Fruit fly (Drosophila melanogaster) whole organism, embryonic: Measurements from ENCODE around the gene CG11891.

Experiments used
- CG11560 ChIP-seq: fragments of 200-800 bp; sonication (Bioruptor generic); IDR thresholded peaks from 3 replicates; pipeline ENCODE4 v1.3.6; 2022; ENCODE audit warnings: missing biosample characterization, missing genetic modification characterization
- CG1233 ChIP-seq: fragments of 200-800 bp; sonication (Bioruptor generic); optimal IDR thresholded peaks from 4 replicates; lab custom pipeline; 2018; ENCODE audit warnings: missing biosample characterization, mild to moderate bottlenecking, missing genetic modification characterization
- CG12769 ChIP-seq: fragments of 200-800 bp; sonication (Bioruptor generic); optimal IDR thresholded peaks from 2 replicates; lab custom pipeline; 2019; ENCODE audit warnings: missing biosample characterization, mild to moderate bottlenecking, missing genetic modification characterization, moderate library complexity
- CG13296 ChIP-seq: fragments of 200-800 bp; sonication (Bioruptor generic); optimal IDR thresholded peaks from 3 replicates; lab custom pipeline; 2018; ENCODE audit warnings: missing biosample characterization, mild to moderate bottlenecking, missing genetic modification characterization
- CG15514 ChIP-seq: fragments of 200-800 bp; sonication (Bioruptor generic); optimal IDR thresholded peaks from 3 replicates; lab custom pipeline; 2017; ENCODE audit warnings: missing biosample characterization, missing genetic modification characterization, mild to moderate bottlenecking, moderate library complexity, missing genetic modification reagents
- CG16815 ChIP-seq: fragments of 200-800 bp; sonication (Bioruptor generic); optimal IDR thresholded peaks from 3 replicates; lab custom pipeline; 2017; ENCODE audit warnings: missing biosample characterization, mild to moderate bottlenecking, missing genetic modification characterization
- CG17186 ChIP-seq: fragments of 200-800 bp; sonication (Bioruptor generic); optimal IDR thresholded peaks from 3 replicates; lab custom pipeline; 2017; ENCODE audit warnings: missing biosample characterization, missing genetic modification reagents, missing genetic modification characterization
- CG18619 ChIP-seq: fragments of 200-800 bp; sonication (Bioruptor generic); optimal IDR thresholded peaks from 3 replicates; lab custom pipeline; 2017; ENCODE audit warnings: missing biosample characterization, mild to moderate bottlenecking, missing genetic modification characterization
- CG3281 ChIP-seq: fragments of 200-800 bp; sonication (Bioruptor generic); optimal IDR thresholded peaks from 3 replicates; lab custom pipeline; 2017; ENCODE audit warnings: missing biosample characterization, mild to moderate bottlenecking, missing genetic modification characterization
- CG34376 ChIP-seq: fragments of 200-800 bp; sonication (Bioruptor generic); optimal IDR thresholded peaks from 2 replicates; lab custom pipeline; 2018; ENCODE audit warnings: missing biosample characterization, mild to moderate bottlenecking, missing genetic modification characterization
- CG6791 ChIP-seq: fragments of 200-800 bp; sonication (Bioruptor generic); IDR thresholded peaks from 3 replicates; pipeline ENCODE4 v1.3.6; 2022; ENCODE audit warnings: missing biosample characterization, missing genetic modification characterization; ENCODE audit not compliant: partially characterized antibody
- CG7839 ChIP-seq: fragments of 200-800 bp; sonication (Bioruptor generic); optimal IDR thresholded peaks from 3 replicates; lab custom pipeline; 2018; ENCODE audit warnings: missing biosample characterization, mild to moderate bottlenecking, missing genetic modification characterization, moderate library complexity
- CG7987 ChIP-seq: fragments of 200-800 bp; sonication (Bioruptor generic); optimal IDR thresholded peaks from 2 replicates; lab custom pipeline; 2018; ENCODE audit warnings: missing biosample characterization, mild to moderate bottlenecking, missing genetic modification characterization, moderate library complexity
- CG9437 ChIP-seq: fragments of 200-800 bp; sonication (Bioruptor generic); optimal IDR thresholded peaks from 2 replicates; lab custom pipeline; 2018; ENCODE audit warnings: missing biosample characterization, mild to moderate bottlenecking, missing genetic modification characterization
- CTCF ChIP-seq: fragments of 200-800 bp; sonication (Bioruptor generic); optimal IDR thresholded peaks from 2 replicates; lab custom pipeline; 2017; ENCODE audit warnings: missing biosample characterization, mild to moderate bottlenecking, missing genetic modification characterization, moderate library complexity
- CkIIα-i1 ChIP-seq: fragments of 200-800 bp; sonication (Bioruptor generic); IDR thresholded peaks from 2 replicates; pipeline ENCODE4 v1.3.6; 2022; ENCODE audit warnings: missing biosample characterization, missing genetic modification characterization
- Dip2 ChIP-seq: fragments of 200-800 bp; sonication (Bioruptor generic); IDR thresholded peaks from 2 replicates; pipeline ENCODE4 v1.3.6; 2022; ENCODE audit warnings: missing biosample characterization, missing genetic modification characterization
- Dp ChIP-seq: fragments of 200-800 bp; sonication (Bioruptor generic); optimal IDR thresholded peaks from 2 replicates; lab custom pipeline; 2018; ENCODE audit warnings: missing biosample characterization, mild to moderate bottlenecking, missing genetic modification characterization, moderate library complexity
- E2f2 ChIP-seq: fragments of 200-800 bp; sonication (Bioruptor generic); IDR thresholded peaks from 2 replicates; pipeline ENCODE4 v1.3.6; 2022; ENCODE audit warnings: missing biosample characterization, missing genetic modification characterization
- Ets65A ChIP-seq: fragments of 200-800 bp; sonication (Bioruptor generic); peaks from one replicate; lab custom pipeline; 2016; ENCODE audit warnings: missing biosample characterization, missing genetic modification characterization
- Ets97D ChIP-seq: fragments of 200-800 bp; sonication (Bioruptor generic); optimal IDR thresholded peaks from 3 replicates; lab custom pipeline; 2016; ENCODE audit warnings: missing biosample characterization, missing genetic modification characterization
- H2.0 ChIP-seq: fragments of 200-800 bp; sonication (Bioruptor generic); IDR thresholded peaks from 2 replicates; pipeline ENCODE4 v1.3.6; 2022; ENCODE audit warnings: missing biosample characterization, missing genetic modification characterization
- MTF-1 ChIP-seq: fragments of 200-800 bp; sonication (Bioruptor generic); optimal IDR thresholded peaks from 2 replicates; lab custom pipeline; 2018; ENCODE audit warnings: missing biosample characterization, mild to moderate bottlenecking, missing genetic modification characterization, borderline replicate concordance
- Mad ChIP-seq: fragments of 200-800 bp; sonication (Bioruptor generic); optimal IDR thresholded peaks from 2 replicates; lab custom pipeline; 2016; ENCODE audit warnings: missing biosample characterization, missing genetic modification characterization
- Med ChIP-seq: fragments of 200-800 bp; sonication (Bioruptor generic); peaks from one replicate; lab custom pipeline; 2016; ENCODE audit warnings: missing biosample characterization, missing genetic modification characterization, mild to moderate bottlenecking, inconsistent platforms, moderate library complexity
- Meics ChIP-seq: fragments of 200-800 bp; sonication (Bioruptor generic); optimal IDR thresholded peaks from 2 replicates; lab custom pipeline; 2017; ENCODE audit warnings: missing biosample characterization, mild to moderate bottlenecking, missing genetic modification characterization
- NC2β ChIP-seq: fragments of 200-800 bp; sonication (Bioruptor generic); optimal IDR thresholded peaks from 2 replicates; lab custom pipeline; 2016; ENCODE audit warnings: missing biosample characterization, missing genetic modification characterization
- Vsx1 ChIP-seq: fragments of 200-800 bp; sonication (Bioruptor generic); optimal IDR thresholded peaks from 2 replicates; lab custom pipeline; 2017; ENCODE audit warnings: missing biosample characterization, mild to moderate bottlenecking, missing genetic modification characterization, missing genetic modification reagents
- ab ChIP-seq: fragments of 200-800 bp; sonication (Bioruptor generic); optimal IDR thresholded peaks from 2 replicates; lab custom pipeline; 2016; ENCODE audit warnings: missing biosample characterization, missing genetic modification characterization
- ap ChIP-seq: fragments of 200-800 bp; sonication (Bioruptor generic); IDR thresholded peaks from 2 replicates; pipeline ENCODE4 v1.3.6; 2022; ENCODE audit warnings: missing biosample characterization, missing genetic modification characterization
- bbx ChIP-seq: fragments of 200-800 bp; sonication (Bioruptor generic); IDR thresholded peaks from 2 replicates; pipeline ENCODE4 v1.3.6; 2022; ENCODE audit warnings: missing biosample characterization, missing genetic modification characterization; ENCODE audit not compliant: partially characterized antibody
- bcd ChIP-seq: fragments of 200-800 bp; sonication (Bioruptor generic); optimal IDR thresholded peaks from 2 replicates; lab custom pipeline; 2017; ENCODE audit warnings: missing biosample characterization, mild to moderate bottlenecking, missing genetic modification characterization
- caup ChIP-seq: fragments of 200-800 bp; sonication (Bioruptor generic); optimal IDR thresholded peaks from 3 replicates; lab custom pipeline; 2017; ENCODE audit warnings: missing biosample characterization, mild to moderate bottlenecking, missing genetic modification characterization, moderate library complexity; ENCODE audit not compliant: severe bottlenecking
- crp ChIP-seq, 2 experiments: fragments of 200-800 bp; sonication (Bioruptor generic); optimal IDR thresholded peaks; 2 replicates in 1 of 2; 3 replicates in 1 of 2; lab custom pipeline; 2017; ENCODE audit warnings: missing biosample characterization in 2 of 2, missing genetic modification characterization in 2 of 2, mild to moderate bottlenecking in 1 of 2, moderate library complexity in 1 of 2
- dm ChIP-seq: fragments of 200-800 bp; sonication (Bioruptor generic); optimal IDR thresholded peaks from 3 replicates; lab custom pipeline; 2016; ENCODE audit warnings: missing biosample characterization, missing genetic modification characterization
- exex ChIP-seq: fragments of 200-800 bp; sonication (Bioruptor generic); optimal IDR thresholded peaks from 4 replicates; lab custom pipeline; 2018; ENCODE audit warnings: missing biosample characterization, mild to moderate bottlenecking, missing genetic modification characterization, moderate library complexity
- ftz-f1 ChIP-seq: fragments of 200-800 bp; sonication (Bioruptor generic); optimal IDR thresholded peaks from 2 replicates; lab custom pipeline; 2016; ENCODE audit warnings: missing biosample characterization, missing genetic modification characterization
- grau ChIP-seq: fragments of 200-800 bp; optimal IDR thresholded peaks from 3 replicates; lab custom pipeline; 2019; ENCODE audit warnings: missing biosample characterization, mild to moderate bottlenecking, missing genetic modification characterization, moderate library complexity
- hbn ChIP-seq: fragments of 200-800 bp; sonication (Bioruptor generic); IDR thresholded peaks from 2 replicates; pipeline ENCODE4 v1.3.6; 2022; ENCODE audit warnings: missing biosample characterization, missing genetic modification characterization; ENCODE audit not compliant: partially characterized antibody
- lab ChIP-seq: fragments of 200-800 bp; sonication (Bioruptor generic); optimal IDR thresholded peaks from 3 replicates; lab custom pipeline; 2017; ENCODE audit warnings: missing biosample characterization, missing genetic modification characterization, mild to moderate bottlenecking, moderate library complexity, missing genetic modification reagents
- lola ChIP-seq, 3 experiments: fragments of >200 bp in 2 of 3; fragments of 200-800 bp in 1 of 3; sonication (Bioruptor generic) in 1 of 3; optimal IDR thresholded peaks; 2 replicates each; lab custom pipeline; 2017 to 2019; ENCODE audit warnings: missing biosample characterization in 3 of 3, missing genetic modification characterization in 3 of 3, mild to moderate bottlenecking in 1 of 3, moderate library complexity in 1 of 3
- mirr ChIP-seq: fragments of 200-800 bp; sonication (Bioruptor generic); optimal IDR thresholded peaks from 3 replicates; lab custom pipeline; 2018; ENCODE audit warnings: missing biosample characterization, mild to moderate bottlenecking, missing genetic modification characterization
- sens ChIP-seq: fragments of 200-800 bp; sonication (Bioruptor generic); peaks from one replicate; lab custom pipeline; 2016; ENCODE audit warnings: missing biosample characterization, missing genetic modification characterization
- sim ChIP-seq: fragments of 200-800 bp; sonication (Bioruptor generic); IDR thresholded peaks from 2 replicates; pipeline ENCODE4 v1.3.6; 2022; ENCODE audit warnings: missing biosample characterization, missing genetic modification characterization
- slp2 ChIP-seq: fragments of 200-800 bp; sonication (Bioruptor generic); optimal IDR thresholded peaks from 2 replicates; lab custom pipeline; 2016; ENCODE audit warnings: missing biosample characterization, missing genetic modification characterization
- stwl ChIP-seq: fragments of 200-800 bp; sonication (Bioruptor generic); optimal IDR thresholded peaks from 3 replicates; lab custom pipeline; 2018; ENCODE audit warnings: missing biosample characterization, mild to moderate bottlenecking, missing genetic modification characterization, moderate library complexity
- sug ChIP-seq: fragments of 200-800 bp; optimal IDR thresholded peaks from 2 replicates; lab custom pipeline; 2019; ENCODE audit warnings: missing biosample characterization, mild to moderate bottlenecking, missing genetic modification characterization, moderate library complexity
- vvl ChIP-seq: fragments of 200-800 bp; sonication (Bioruptor generic); IDR thresholded peaks from 2 replicates; pipeline ENCODE4 v1.3.6; 2022; ENCODE audit warnings: missing biosample characterization, missing genetic modification characterization
- wdn ChIP-seq: fragments of 200-800 bp; sonication (Bioruptor generic); IDR thresholded peaks from 2 replicates; pipeline ENCODE4 v1.3.6; 2022; ENCODE audit warnings: missing biosample characterization, missing genetic modification characterization
- zfh2 ChIP-seq: fragments of 200-800 bp; sonication (Bioruptor generic); optimal IDR thresholded peaks from 2 replicates; lab custom pipeline; 2016; ENCODE audit warnings: missing biosample characterization, missing genetic modification characterization

The CG11891 gene

DNA sequence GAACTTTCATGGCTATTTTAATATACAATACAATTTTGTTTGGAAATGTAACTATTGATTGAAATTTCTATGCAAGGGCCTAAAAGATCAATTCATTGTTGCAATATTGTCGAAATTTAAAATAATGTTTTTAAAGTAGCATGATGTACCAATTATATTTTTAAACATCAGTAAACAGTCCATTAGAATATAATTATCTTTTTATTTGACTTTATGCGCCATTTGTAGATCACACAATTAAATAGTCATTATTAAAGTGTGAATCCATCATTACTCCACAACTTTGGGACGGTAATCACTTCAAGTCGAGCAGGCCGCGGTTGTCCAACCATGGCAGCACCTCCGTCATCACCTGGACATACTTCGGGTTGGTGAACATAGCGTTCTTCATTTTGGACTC lies 40.8 kb downstream of the CG11891 start, which contains the start of gene CG31099:
Gene CG31099 (minus strand): TSS at position 101 of the 400 bp plus-strand sequence.
- TF ChIP-seq hbn (GFP tag; lab: Robert Waterston, UW) (no peak), dm (GFP tag; lab: Kevin White, UChicago) (no peak), stwl (tag; lab: Kevin White, UChicago) (no peak), CG17186 (no peak), lola (GFP tag; optimal IDR thresholded peaks at IDR 0.05; lab: Kevin White, UChicago) (no peak), zfh2 (no peak), CG6791 (GFP tag; lab: Robert Waterston, UW) (no peak)

DNA sequence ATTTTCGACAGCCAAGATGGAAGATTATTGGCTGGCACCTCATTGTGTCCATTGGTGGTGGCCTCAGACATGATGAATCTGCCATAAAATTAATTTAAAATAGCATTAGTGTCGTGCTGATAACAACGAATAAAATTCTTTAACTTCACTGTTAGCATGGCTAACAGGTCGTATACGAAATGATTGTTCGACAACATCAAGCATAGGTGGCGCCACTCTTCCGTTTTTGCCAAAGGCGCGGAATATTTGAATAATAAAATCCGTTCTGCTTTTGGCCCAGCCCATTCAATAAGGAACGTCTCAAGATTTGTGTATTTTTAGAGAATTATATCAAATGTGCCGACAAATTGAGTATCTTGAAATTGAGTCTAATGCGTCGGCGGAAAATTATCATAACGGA lies 42.6 kb downstream of the CG11891 start:
- TF ChIP-seq CG7839 (peak; percentile 11), wdn (GFP tag; lab: Robert Waterston, UW) (no peak), CG9437 (GFP tag; lab: Kevin White, UChicago) (peak; percentile 1), Dip2 (peak; percentile 84), CG7987 (GFP tag; lab: Kevin White, UChicago) (no peak), ab (GFP tag; lab: Kevin White, UChicago) (no peak), bcd (peak; percentile 3), NC2β (GFP tag; lab: Kevin White, UChicago) (no peak), CG34376 (GFP tag; lab: Kevin White, UChicago) (no peak), H2.0 (GFP tag; lab: Robert Waterston, UW) (no peak), CTCF (peak; percentile 89), Ets97D (peak; percentile 22), CG13296 (peak; percentile 23), CG15514 (GFP tag; lab: Kevin White, UChicago) (peak; percentile 29), E2f2 (GFP tag; lab: Robert Waterston, UW) (peak; percentile 63), mirr (GFP tag; lab: Kevin White, UChicago) (peak; percentile 49), vvl (no peak), Meics (GFP tag; lab: Kevin White, UChicago) (peak; percentile 27), caup (GFP tag; lab: Kevin White, UChicago) (peak; percentile 26), ap (GFP tag; lab: Robert Waterston, UW) (no peak), Mad (no peak), lab (GFP tag; lab: Kevin White, UChicago) (peak; percentile 26), CG3281 (peak; percentile 11), Med (GFP tag; lab: Kevin White, UChicago) (peak; percentile 70), CG1233 (GFP tag; lab: Kevin White, UChicago) (peak; percentile 11), Dp (GFP tag; lab: Kevin White, UChicago) (peak; percentile 45), Ets65A (GFP tag; lab: Kevin White, UChicago) (peak; percentile 43)

DNA sequence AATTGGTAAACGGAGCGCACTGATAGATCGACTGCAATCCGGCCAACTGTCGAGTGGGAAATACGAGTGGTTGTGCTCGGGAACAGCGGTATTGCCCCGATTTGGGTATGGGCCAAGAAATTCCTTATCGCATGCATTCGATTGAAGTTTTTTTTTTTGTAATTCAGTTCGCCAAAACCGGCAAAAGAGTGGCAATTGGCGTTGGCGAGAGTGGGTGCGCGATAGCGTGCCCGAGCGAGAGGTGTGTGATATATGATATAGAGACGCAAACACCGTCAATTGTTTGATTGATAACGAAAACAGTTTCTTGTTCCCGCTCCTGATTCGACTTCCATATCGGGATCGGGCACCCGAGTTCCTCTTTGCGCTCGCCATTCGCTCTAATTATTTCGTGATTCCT lies 43.8 kb downstream of the CG11891 start, which contains the start of gene CG31087:
Gene CG31087 (minus strand): TSS at position 63 of the 400 bp plus-strand sequence.
- TF ChIP-seq exex (peak; percentile 56), CG12769 (peak; percentile 40), slp2 (GFP tag; lab: Kevin White, UChicago) (no peak), lab (GFP tag; lab: Kevin White, UChicago) (peak; percentile 50), Vsx1 (GFP tag; lab: Kevin White, UChicago) (no peak), CkIIα-i1 (no peak), ftz-f1 (GFP tag; lab: Kevin White, UChicago) (no peak), grau (tag; lab: Kevin White, UChicago) (no peak), Med (GFP tag; lab: Kevin White, UChicago) (no peak), sug (tag; lab: Kevin White, UChicago) (peak; percentile 15), sim (GFP tag; lab: Robert Waterston, UW) (no peak), sens (GFP tag; lab: Kevin White, UChicago) (peak; percentile 67), CG11560 (tag; lab: Robert Waterston, UW) (no peak), bbx (GFP tag; lab: Robert Waterston, UW) (no peak), crp (GFP tag; optimal IDR thresholded peaks at IDR 0.05; lab: Kevin White, UChicago) (no peak), CG16815 (GFP tag; lab: Kevin White, UChicago) (no peak), MTF-1 (GFP tag; lab: Kevin White, UChicago) (no peak), CG18619 (GFP tag; lab: Kevin White, UChicago) (no peak)
